Fruit fly (Drosophila melanogaster) whole organism, wandering third instar larva: ENCODE data around the gene ush.
A peak's percentile ranks its signal among the peaks of the same experiment; 100 is the strongest.

Experiments
- Abd-B ChIP-seq: fragments of >200 bp; optimal IDR thresholded peaks from 2 replicates; lab custom pipeline; 2017; ENCODE audit warnings: missing biosample characterization, missing genetic modification characterization
- CG32264 ChIP-seq: fragments of 200-800 bp; sonication (Bioruptor generic); optimal IDR thresholded peaks from 2 replicates; lab custom pipeline; 2016; ENCODE audit warnings: missing biosample characterization, missing genetic modification characterization
- HLH106 ChIP-seq: fragments of 200-800 bp; optimal IDR thresholded peaks from 3 replicates; lab custom pipeline; 2019; ENCODE audit warnings: missing biosample characterization, mild to moderate bottlenecking, missing genetic modification characterization, moderate library complexity
- Hr78 ChIP-seq: fragments of >200 bp; optimal IDR thresholded peaks from 2 replicates; lab custom pipeline; 2017; ENCODE audit warnings: missing biosample characterization, missing genetic modification characterization
- Jra ChIP-seq: sonication (Bioruptor generic); optimal IDR thresholded peaks from 2 replicates; lab custom pipeline; 2016; ENCODE audit warnings: missing biosample characterization, missing genetic modification characterization
- Myc ChIP-seq: fragments of >200 bp; optimal IDR thresholded peaks from 2 replicates; lab custom pipeline; 2017
- N ChIP-seq: fragments of >200 bp; optimal IDR thresholded peaks from 2 replicates; lab custom pipeline; 2018; ENCODE audit warnings: missing biosample characterization, missing external identifiers, missing genetic modification characterization
- Rel ChIP-seq, 2 experiments: fragments of 200-800 bp; sonication (Bioruptor generic) in 1 of 2; optimal IDR thresholded peaks; 2 replicates in 1 of 2; 3 replicates in 1 of 2; lab custom pipeline; 2016 to 2019; ENCODE audit warnings: mild to moderate bottlenecking in 2 of 2, missing biosample characterization in 2 of 2, missing genetic modification characterization in 2 of 2, moderate library complexity in 1 of 2
- br ChIP-seq: fragments of 200-800 bp; sonication (Bioruptor generic); optimal IDR thresholded peaks from 2 replicates; lab custom pipeline; 2016; ENCODE audit warnings: missing biosample characterization, missing genetic modification characterization
- brk ChIP-seq: fragments of 200-800 bp; sonication (Bioruptor generic); optimal IDR thresholded peaks from 2 replicates; lab custom pipeline; 2016; ENCODE audit warnings: missing biosample characterization, mild to moderate bottlenecking, missing genetic modification characterization
- ey ChIP-seq: fragments of 200-800 bp; sonication (Bioruptor generic); optimal IDR thresholded peaks from 2 replicates; lab custom pipeline; 2016; ENCODE audit warnings: missing biosample characterization, missing genetic modification characterization
- rgr ChIP-seq: fragments of 200-800 bp; sonication (Bioruptor generic); optimal IDR thresholded peaks from 3 replicates; lab custom pipeline; 2016; ENCODE audit warnings: missing biosample characterization, mild to moderate bottlenecking, missing genetic modification characterization
- tai ChIP-seq: sonication (Bioruptor generic); optimal IDR thresholded peaks from 2 replicates; lab custom pipeline; 2016; ENCODE audit warnings: missing biosample characterization, missing genetic modification characterization

DNA sequence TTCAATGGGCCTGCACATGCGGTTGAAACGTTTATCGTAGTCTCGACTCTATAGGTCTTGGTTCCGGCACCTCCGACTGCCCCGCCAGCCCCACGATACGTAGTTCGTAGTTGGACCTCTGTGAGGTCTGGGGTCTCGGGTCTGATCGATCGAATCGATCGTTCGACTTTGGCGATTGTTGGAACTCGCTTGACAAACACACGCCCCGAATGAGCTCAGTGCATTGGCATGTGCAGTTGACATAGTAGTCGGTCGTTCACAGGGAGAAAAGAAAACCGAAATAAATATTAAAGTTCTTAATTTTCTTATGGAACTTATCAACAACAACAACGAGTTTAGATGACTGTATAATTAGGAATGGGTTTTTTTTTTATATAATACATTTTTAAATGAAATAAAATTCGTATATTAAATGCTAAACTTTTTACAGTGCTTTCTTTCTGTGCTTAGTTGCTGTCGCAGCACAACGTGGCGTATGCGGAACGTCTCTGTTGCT, 40.7 kb upstream of the ush start:
- TF ChIP-seq Abd-B (GFP tag; lab: Kevin White, UChicago) (no peak), Jra (GFP tag; lab: Kevin White, UChicago) (no peak), brk (GFP tag; lab: Kevin White, UChicago) (peak; percentile 51), HLH106 (tag; lab: Kevin White, UChicago) (no peak), tai (GFP tag; lab: Kevin White, UChicago) (no peak), br (GFP tag; lab: Kevin White, UChicago) (no peak), N (GFP tag; lab: Kevin White, UChicago) (no peak), Myc (lab: Kevin White, UChicago) (no peak), Hr78 (GFP tag; lab: Kevin White, UChicago) (no peak), ey (peak; percentile 16), rgr (GFP tag; lab: Kevin White, UChicago) (peak; percentile 36), CG32264 (GFP tag; lab: Kevin White, UChicago) (no peak), Rel (GFP tag; optimal IDR thresholded peaks at IDR 0.05; lab: Kevin White, UChicago) (peak; percentile 7), Rel (tag; optimal IDR thresholded peaks at IDR 0.05; lab: Kevin White, UChicago) (no peak)
